Worm (Caenorhabditis elegans) whole organism, L4 larva: Measurements from ENCODE around the gene C15C8.5.

ENCODE experiments used
- D1046.2 ChIP-seq: fragments of 200-800 bp; sonication (Bioruptor generic); IDR thresholded peaks from 2 replicates; pipeline ENCODE4 v1.3.6; 2022; ENCODE audit warnings: missing genetic modification characterization, missing compliant biosample characterization
- F10B5.3 ChIP-seq: sonication (generic microtip); optimal IDR thresholded peaks from 2 replicates; lab custom pipeline; 2016; ENCODE audit warnings: mild to moderate bottlenecking, missing genetic modification characterization, missing compliant biosample characterization
- F37D6.2 ChIP-seq: sonication (generic microtip); optimal IDR thresholded peaks from 2 replicates; lab custom pipeline; 2016; ENCODE audit warnings: mild to moderate bottlenecking, missing genetic modification characterization, missing compliant biosample characterization
- F44E2.7 ChIP-seq: fragments of 200-800 bp; sonication (Bioruptor generic); IDR thresholded peaks from 2 replicates; pipeline ENCODE4 v2.1.2; 2022; ENCODE audit warnings: missing genetic modification characterization, missing compliant biosample characterization
- F49E8.2 ChIP-seq: sonication (generic microtip); optimal IDR thresholded peaks from 2 replicates; lab custom pipeline; 2016; ENCODE audit warnings: missing compliant biosample characterization, mild to moderate bottlenecking, missing genetic modification characterization, borderline replicate concordance
- R02D3.7 ChIP-seq: fragments of 150-350 bp; sonication (generic microtip); optimal IDR thresholded peaks from 3 replicates; lab custom pipeline; 2014; ENCODE audit warnings: missing biosample characterization, missing genetic modification characterization
- T20F7.1 ChIP-seq: fragments of 200-800 bp; sonication (Bioruptor generic); optimal IDR thresholded peaks from 2 replicates; lab custom pipeline; 2018; ENCODE audit warnings: mild to moderate bottlenecking, missing genetic modification characterization, missing compliant biosample characterization
- T26A8.4 ChIP-seq: fragments of 200-800 bp; sonication (Bioruptor generic); IDR thresholded peaks from 2 replicates; pipeline ENCODE4 v1.3.6; 2022; ENCODE audit warnings: missing genetic modification characterization, missing compliant biosample characterization
- Y75B8A.6 ChIP-seq: fragments of 200-800 bp; sonication (Bioruptor generic); IDR thresholded peaks from 2 replicates; pipeline ENCODE4 v1.3.6; 2022; ENCODE audit warnings: missing genetic modification reagents, missing genetic modification characterization, missing compliant biosample characterization
- aha-1 ChIP-seq: fragments of 150-350 bp; peaks from one replicate; lab custom pipeline; 2014; ENCODE audit warnings: missing biosample characterization, missing genetic modification characterization
- aly-2 ChIP-seq: sonication (generic microtip); optimal IDR thresholded peaks from 2 replicates; lab custom pipeline; 2018; ENCODE audit warnings: missing biosample characterization, missing genetic modification characterization
- arid-1 ChIP-seq: fragments of 200-800 bp; sonication (Bioruptor generic); conservative IDR thresholded peaks from 2 replicates; pipeline ENCODE4 v1.3.6; 2022; ENCODE audit warnings: missing genetic modification reagents, missing genetic modification characterization, missing compliant biosample characterization
- ceh-20 ChIP-seq: fragments of 200-800 bp; sonication (Bioruptor generic); IDR thresholded peaks from 2 replicates; pipeline ENCODE4 v1.3.6; 2022; ENCODE audit warnings: missing genetic modification reagents, missing genetic modification characterization, missing compliant biosample characterization
- ceh-28 ChIP-seq: fragments of 150-350 bp; optimal IDR thresholded peaks from 2 replicates; lab custom pipeline; 2014; ENCODE audit warnings: missing biosample characterization, missing genetic modification reagents, missing genetic modification characterization
- ces-1 ChIP-seq: fragments of 150-350 bp; sonication (generic microtip); optimal IDR thresholded peaks from 4 replicates; lab custom pipeline; 2014; ENCODE audit warnings: missing biosample characterization, missing genetic modification reagents, missing genetic modification characterization
- cey-2 ChIP-seq: sonication (generic microtip); optimal IDR thresholded peaks from 3 replicates; lab custom pipeline; 2017; ENCODE audit warnings: missing genetic modification characterization, mild to moderate bottlenecking, missing compliant biosample characterization, antibody characterized with exemption, borderline replicate concordance; ENCODE audit not compliant: insufficient read depth
- ctbp-1 ChIP-seq: fragments of 200-800 bp; sonication (Bioruptor generic); IDR thresholded peaks from 2 replicates; pipeline ENCODE4 v1.3.6; 2022; ENCODE audit warnings: missing genetic modification reagents, missing genetic modification characterization, missing compliant biosample characterization
- daf-16 ChIP-seq, 3 experiments: sonication (generic microtip); optimal IDR thresholded peaks; 2 replicates each; lab custom pipeline; 2016 to 2017; ENCODE audit warnings: missing genetic modification characterization in 3 of 3, missing genetic modification reagents in 3 of 3, mild to moderate bottlenecking in 2 of 3, missing compliant biosample characterization in 2 of 3, missing biosample characterization in 1 of 3, moderate library complexity in 1 of 3
- duxl-1 ChIP-seq: sonication (generic microtip); optimal IDR thresholded peaks from 2 replicates; lab custom pipeline; 2016; ENCODE audit warnings: mild to moderate bottlenecking, missing genetic modification characterization, moderate library complexity, missing compliant biosample characterization; ENCODE audit not compliant: poor library complexity
- fkh-10 ChIP-seq: fragments of 150-350 bp; optimal IDR thresholded peaks from 2 replicates; lab custom pipeline; 2014; ENCODE audit warnings: missing biosample characterization, missing genetic modification reagents, missing genetic modification characterization
- hif-1 ChIP-seq, 2 experiments: sonication (generic microtip); optimal IDR thresholded peaks; 2 replicates each; lab custom pipeline; 2016 to 2017; ENCODE audit warnings: missing compliant biosample characterization in 2 of 2, missing genetic modification characterization in 2 of 2, missing genetic modification reagents in 2 of 2, missing genotype in 2 of 2, mild to moderate bottlenecking in 1 of 2
- hmg-1.1 ChIP-seq: fragments of 200-800 bp; sonication (Bioruptor generic); IDR thresholded peaks from 2 replicates; pipeline ENCODE4 v1.3.6; 2022; ENCODE audit warnings: missing genetic modification reagents, missing genetic modification characterization, missing compliant biosample characterization
- lim-7 ChIP-seq: fragments of 200-800 bp; sonication (Bioruptor generic); IDR thresholded peaks from 2 replicates; pipeline ENCODE4 v1.3.6; 2022; ENCODE audit warnings: missing genetic modification characterization, missing compliant biosample characterization
- lin-1 ChIP-seq: fragments of 200-800 bp; sonication (Bioruptor generic); IDR thresholded peaks from 2 replicates; pipeline ENCODE4 v1.3.6; 2022; ENCODE audit warnings: missing genetic modification reagents, missing genetic modification characterization, missing compliant biosample characterization
- lin-38 ChIP-seq: fragments of 200-800 bp; sonication (Bioruptor generic); IDR thresholded peaks from 2 replicates; pipeline ENCODE4 v1.3.6; 2022; ENCODE audit warnings: missing genetic modification reagents, missing genetic modification characterization, missing compliant biosample characterization
- lsy-2 ChIP-seq, 2 experiments: fragments of 150-350 bp in 1 of 2; sonication (generic microtip) in 1 of 2; optimal IDR thresholded peaks; 2 replicates each; lab custom pipeline; 2014 to 2017; ENCODE audit warnings: missing biosample characterization in 2 of 2, missing genetic modification characterization in 2 of 2
- madf-9 ChIP-seq: fragments of 200-800 bp; sonication (Bioruptor generic); conservative IDR thresholded peaks from 2 replicates; pipeline ENCODE4 v1.3.6; 2022; ENCODE audit warnings: missing genetic modification reagents, missing genetic modification characterization, missing compliant biosample characterization
- mes-2 ChIP-seq: sonication (generic microtip); optimal IDR thresholded peaks from 2 replicates; lab custom pipeline; 2016; ENCODE audit warnings: missing genotype, mild to moderate bottlenecking, missing genetic modification characterization, missing compliant biosample characterization; ENCODE audit not compliant: poor library complexity, severe bottlenecking
- mxl-2 ChIP-seq: fragments of 200-800 bp; sonication (Bioruptor generic); conservative IDR thresholded peaks from 2 replicates; pipeline ENCODE4 v1.3.6; 2022; ENCODE audit warnings: missing genetic modification reagents, missing genetic modification characterization, missing compliant biosample characterization
- nhr-11 ChIP-seq: fragments of 150-350 bp; optimal IDR thresholded peaks from 2 replicates; lab custom pipeline; 2014; ENCODE audit warnings: missing biosample characterization, missing genetic modification characterization
- nhr-111 ChIP-seq: fragments of 200-800 bp; sonication (Bioruptor generic); optimal IDR thresholded peaks from 2 replicates; lab custom pipeline; 2018; ENCODE audit warnings: mild to moderate bottlenecking, missing genetic modification characterization, missing compliant biosample characterization
- nhr-28 ChIP-seq: fragments of 150-350 bp; optimal IDR thresholded peaks from 2 replicates; lab custom pipeline; 2014; ENCODE audit warnings: missing biosample characterization, missing genetic modification characterization
- nhr-41 ChIP-seq: fragments of 200-800 bp; sonication (Bioruptor generic); IDR thresholded peaks from 2 replicates; pipeline ENCODE4 v1.3.6; 2022; ENCODE audit warnings: missing genetic modification reagents, missing genetic modification characterization, missing compliant biosample characterization
- pha-4 ChIP-seq, 2 experiments: fragments of 150-350 bp in 1 of 2; fragments of 200-800 bp in 1 of 2; sonication (Bioruptor generic) in 1 of 2; IDR thresholded peaks in 1 of 2; optimal IDR thresholded peaks in 1 of 2; 2 replicates each; pipeline versions ENCODE4 v1.3.6 to Lab custom; 2014 to 2022; ENCODE audit warnings: missing genetic modification characterization in 2 of 2, missing genetic modification reagents in 2 of 2, missing biosample characterization in 1 of 2, missing compliant biosample characterization in 1 of 2
- snpc-4 ChIP-seq: fragments of 150-350 bp; optimal IDR thresholded peaks from 2 replicates; lab custom pipeline; 2014; ENCODE audit warnings: missing biosample characterization, missing genetic modification characterization
- spr-3 ChIP-seq: fragments of 200-800 bp; sonication (Bioruptor generic); optimal IDR thresholded peaks from 2 replicates; lab custom pipeline; 2018; ENCODE audit warnings: mild to moderate bottlenecking, missing genetic modification characterization, missing compliant biosample characterization
- tag-97 ChIP-seq: fragments of 200-800 bp; sonication (Bioruptor generic); IDR thresholded peaks from 2 replicates; pipeline ENCODE4 v1.3.6; 2022; ENCODE audit warnings: missing genetic modification characterization, missing compliant biosample characterization
- vab-7 ChIP-seq: fragments of 200-800 bp; sonication (Bioruptor generic); IDR thresholded peaks from 2 replicates; pipeline ENCODE4 v1.3.6; 2022; ENCODE audit warnings: missing genetic modification reagents, missing genetic modification characterization, missing compliant biosample characterization
- zfp-2 ChIP-seq: sonication (generic microtip); optimal IDR thresholded peaks from 2 replicates; lab custom pipeline; 2016; ENCODE audit warnings: mild to moderate bottlenecking, missing genetic modification characterization, missing compliant biosample characterization
- zip-11 ChIP-seq: fragments of 200-800 bp; sonication (Bioruptor generic); IDR thresholded peaks from 2 replicates; pipeline ENCODE4 v1.3.6; 2022; ENCODE audit warnings: missing genetic modification characterization, missing compliant biosample characterization

C15C8.5 gene

ce11 chrV:12754839-12755238 lies 7.0 kb downstream of the C15C8.5 start, which contains the start of gene gpa-13:
Gene gpa-13, minus strand, starts transcription at chrV:12754939.
- TF ChIP-seq arid-1 (GFP tag; lab: Robert Waterston, UW) (no peak), ceh-20 (GFP tag; lab: Robert Waterston, UW) (no peak), F44E2.7 (GFP tag; lab: Robert Waterston, UW) (no peak), daf-16 (GFP tag; optimal IDR thresholded peaks at IDR 0.05; lab: Kevin White, UChicago) (no peak), daf-16 (tag; optimal IDR thresholded peaks at IDR 0.05; lab: Kevin White, UChicago) (no peak), F49E8.2 (tag; lab: Kevin White, UChicago) (no peak), mxl-2 (GFP tag; lab: Robert Waterston, UW) (no peak), cey-2 (tag; lab: Kevin White, UChicago) (no peak), zip-11 (GFP tag; lab: Robert Waterston, UW) (no peak), F37D6.2 (tag; lab: Kevin White, UChicago) (no peak), spr-3 (GFP tag; lab: Kevin White, UChicago) (no peak), ctbp-1 (GFP tag; lab: Robert Waterston, UW) (no peak), F10B5.3 (tag; lab: Kevin White, UChicago) (no peak), aly-2 (no peak), aha-1 (tag; lab: Kevin White, UChicago) (no peak), vab-7 (GFP tag; lab: Robert Waterston, UW) (no peak), tag-97 (GFP tag; lab: Robert Waterston, UW) (no peak), lim-7 (GFP tag; lab: Robert Waterston, UW) (no peak), lin-38 (GFP tag; lab: Robert Waterston, UW) (no peak), pha-4 (GFP tag; IDR thresholded peaks at IDR 0.05; lab: Robert Waterston, UW) (no peak), pha-4 (tag; optimal IDR thresholded peaks at IDR 0.05; lab: Kevin White, UChicago) (no peak), nhr-41 (GFP tag; lab: Robert Waterston, UW) (no peak)

ce11 chrV:12759660-12760059 lies 11.9 kb downstream of the C15C8.5 start, which contains the start of gene papl-1:
Gene papl-1, minus strand, starts transcription at chrV:12759760.
- TF ChIP-seq snpc-4 (no peak), F44E2.7 (GFP tag; lab: Robert Waterston, UW) (no peak), D1046.2 (no peak), mes-2 (tag; lab: Kevin White, UChicago) (no peak)

- TF ChIP-seq R02D3.7 (tag; lab: Kevin White, UChicago) (no peak), nhr-11 (tag; lab: Kevin White, UChicago) (no peak), ces-1 (no peak), duxl-1 (tag; lab: Kevin White, UChicago) (no peak), hif-1 (tag; optimal IDR thresholded peaks at IDR 0.05; lab: Kevin White, UChicago) (no peak), Y75B8A.6 (no peak), T26A8.4 (GFP tag; lab: Robert Waterston, UW) (no peak), vab-7 (GFP tag; lab: Robert Waterston, UW) (no peak), lsy-2 (tag; optimal IDR thresholded peaks at IDR 0.05; lab: Kevin White, UChicago) (no peak), nhr-28 (tag; lab: Kevin White, UChicago) (no peak), fkh-10 (no peak), pha-4 (GFP tag; IDR thresholded peaks at IDR 0.05; lab: Robert Waterston, UW) (no peak), pha-4 (tag; optimal IDR thresholded peaks at IDR 0.05; lab: Kevin White, UChicago) (no peak), lin-1 (GFP tag; lab: Robert Waterston, UW) (no peak), madf-9 (GFP tag; lab: Robert Waterston, UW) (no peak), zfp-2 (no peak), hmg-1.1 (GFP tag; lab: Robert Waterston, UW) (no peak), ceh-28 (tag; lab: Kevin White, UChicago) (no peak), F44E2.7 (GFP tag; lab: Robert Waterston, UW) (no peak), nhr-111 (GFP tag; lab: Kevin White, UChicago) (no peak), T20F7.1 (no peak)
These were observed 13.1 kb downstream of the C15C8.5 start, which contains the start of gene F18E2.15 for ce11 chrV:12760913-12761312. Gene F18E2.15, minus strand, starts transcription at chrV:12761013.
